Fruit fly (Drosophila melanogaster) whole organism, embryonic: ENCODE results near the gene Cyp4ac3.

ENCODE experiments used
- Ada2b ChIP-seq: fragments of 200-800 bp; sonication (Bioruptor generic); IDR thresholded peaks from 2 replicates; pipeline ENCODE4 v1.3.6; 2022; ENCODE audit warnings: missing biosample characterization, missing genetic modification characterization
- B-H1 ChIP-seq: fragments of 200-800 bp; sonication (Bioruptor generic); IDR thresholded peaks from 3 replicates; pipeline ENCODE4 v1.3.6; 2022; ENCODE audit warnings: missing biosample characterization, missing genetic modification characterization
- Blimp-1 ChIP-seq: fragments of 200-800 bp; sonication (Bioruptor generic); optimal IDR thresholded peaks from 3 replicates; lab custom pipeline; 2018; ENCODE audit warnings: missing biosample characterization, missing genetic modification characterization, mild to moderate bottlenecking, moderate library complexity, missing genetic modification reagents
- CG10209 ChIP-seq: fragments of 200-800 bp; sonication (Bioruptor generic); optimal IDR thresholded peaks from 3 replicates; lab custom pipeline; 2017; ENCODE audit warnings: missing biosample characterization, mild to moderate bottlenecking, missing genetic modification characterization, missing genetic modification reagents
- CG12391 ChIP-seq: fragments of 200-800 bp; sonication (Bioruptor generic); optimal IDR thresholded peaks from 3 replicates; lab custom pipeline; 2018; ENCODE audit warnings: missing biosample characterization, mild to moderate bottlenecking, missing genetic modification characterization, moderate library complexity
- CG12744 ChIP-seq: fragments of 200-800 bp; sonication (Bioruptor generic); optimal IDR thresholded peaks from 2 replicates; lab custom pipeline; 2016; ENCODE audit warnings: missing biosample characterization, missing genetic modification characterization
- CG13624 ChIP-seq: fragments of 200-800 bp; sonication (Bioruptor generic); optimal IDR thresholded peaks from 2 replicates; lab custom pipeline; 2016; ENCODE audit warnings: missing biosample characterization, missing genetic modification characterization
- CG14965 ChIP-seq: fragments of 200-800 bp; sonication (Bioruptor generic); optimal IDR thresholded peaks from 2 replicates; lab custom pipeline; 2016; ENCODE audit warnings: missing biosample characterization, missing genetic modification characterization, borderline replicate concordance
- CG15073 ChIP-seq: fragments of 200-800 bp; sonication (Bioruptor generic); optimal IDR thresholded peaks from 2 replicates; lab custom pipeline; 2016; ENCODE audit warnings: missing biosample characterization, missing genetic modification characterization
- CG1647 ChIP-seq: fragments of 200-800 bp; sonication (Bioruptor generic); optimal IDR thresholded peaks from 3 replicates; lab custom pipeline; 2016; ENCODE audit warnings: missing biosample characterization, missing genetic modification characterization
- CG17328 ChIP-seq: fragments of 200-800 bp; sonication (Bioruptor generic); IDR thresholded peaks from 2 replicates; pipeline ENCODE4 v1.3.6; 2022; ENCODE audit warnings: missing biosample characterization, missing genetic modification characterization
- CG17829 ChIP-seq: fragments of 200-800 bp; optimal IDR thresholded peaks from 2 replicates; lab custom pipeline; 2019; ENCODE audit warnings: missing biosample characterization, mild to moderate bottlenecking, missing genetic modification characterization, moderate library complexity
- CG18476 ChIP-seq: fragments of 200-800 bp; sonication (Bioruptor generic); optimal IDR thresholded peaks from 2 replicates; lab custom pipeline; 2016; ENCODE audit warnings: missing biosample characterization, mild to moderate bottlenecking, missing genetic modification characterization
- CG18764 ChIP-seq: fragments of 200-800 bp; sonication (Bioruptor generic); optimal IDR thresholded peaks from 3 replicates; lab custom pipeline; 2016; ENCODE audit warnings: missing biosample characterization, missing genetic modification characterization
- CG2712 ChIP-seq: fragments of 200-800 bp; optimal IDR thresholded peaks from 3 replicates; lab custom pipeline; 2019; ENCODE audit warnings: missing biosample characterization, mild to moderate bottlenecking, missing genetic modification characterization, moderate library complexity
- CG32772 ChIP-seq: fragments of 200-800 bp; sonication (Bioruptor generic); IDR thresholded peaks from 2 replicates; pipeline ENCODE4 v1.3.6; 2022; ENCODE audit warnings: missing biosample characterization, missing genetic modification characterization
- CG3726 ChIP-seq: fragments of 200-800 bp; sonication (Bioruptor generic); IDR thresholded peaks from 3 replicates; pipeline ENCODE4, ENCODE4 v1.3.6; 2022; ENCODE audit warnings: missing biosample characterization, missing genetic modification characterization
- CG4282 ChIP-seq: fragments of 200-800 bp; sonication (Bioruptor generic); optimal IDR thresholded peaks from 2 replicates; lab custom pipeline; 2016; ENCODE audit warnings: missing biosample characterization, missing genetic modification characterization
- CG6765 ChIP-seq: fragments of 200-800 bp; sonication (Bioruptor generic); optimal IDR thresholded peaks from 3 replicates; lab custom pipeline; 2017; ENCODE audit warnings: missing biosample characterization, mild to moderate bottlenecking, missing genetic modification characterization
- CG6791 ChIP-seq: fragments of 200-800 bp; sonication (Bioruptor generic); IDR thresholded peaks from 3 replicates; pipeline ENCODE4 v1.3.6; 2022; ENCODE audit warnings: missing biosample characterization, missing genetic modification characterization; ENCODE audit not compliant: partially characterized antibody
- CG7357 ChIP-seq: fragments of 200-800 bp; sonication (Bioruptor generic); IDR thresholded peaks from 3 replicates; pipeline ENCODE4 v1.3.6; 2022; ENCODE audit warnings: missing biosample characterization, missing genetic modification characterization
- CG8765 ChIP-seq: fragments of 200-800 bp; sonication (Bioruptor generic); IDR thresholded peaks from 2 replicates; pipeline ENCODE4 v1.3.6; 2022; ENCODE audit warnings: missing biosample characterization, missing genetic modification characterization
- CG9817 ChIP-seq: fragments of 200-800 bp; sonication (Bioruptor generic); optimal IDR thresholded peaks from 2 replicates; lab custom pipeline; 2018; ENCODE audit warnings: missing biosample characterization, mild to moderate bottlenecking, missing genetic modification characterization, moderate library complexity
- CkIIα-i1 ChIP-seq: fragments of 200-800 bp; sonication (Bioruptor generic); IDR thresholded peaks from 2 replicates; pipeline ENCODE4 v1.3.6; 2022; ENCODE audit warnings: missing biosample characterization, missing genetic modification characterization
- Gug ChIP-seq: fragments of 200-800 bp; sonication (Bioruptor generic); IDR thresholded peaks from 4 replicates; pipeline ENCODE4 v1.3.6; 2022; ENCODE audit warnings: missing biosample characterization, missing genetic modification characterization
- HLHmδ ChIP-seq: fragments of 200-800 bp; sonication (Bioruptor generic); optimal IDR thresholded peaks from 2 replicates; lab custom pipeline; 2018; ENCODE audit warnings: missing biosample characterization, mild to moderate bottlenecking, missing genetic modification characterization, moderate library complexity
- Hr51 ChIP-seq, 2 experiments: fragments of 200-800 bp; sonication (Bioruptor generic); optimal IDR thresholded peaks; 2 replicates in 1 of 2; 3 replicates in 1 of 2; lab custom pipeline; 2016 to 2018; ENCODE audit warnings: missing biosample characterization in 2 of 2, missing genetic modification characterization in 2 of 2, mild to moderate bottlenecking in 1 of 2, moderate library complexity in 1 of 2
- Meics ChIP-seq: fragments of 200-800 bp; sonication (Bioruptor generic); optimal IDR thresholded peaks from 2 replicates; lab custom pipeline; 2017; ENCODE audit warnings: missing biosample characterization, mild to moderate bottlenecking, missing genetic modification characterization
- Ptx1 ChIP-seq: fragments of 200-800 bp; sonication (Bioruptor generic); IDR thresholded peaks from 2 replicates; pipeline ENCODE4 v1.3.6; 2022; ENCODE audit warnings: missing biosample characterization, missing genetic modification characterization
- Ravus ChIP-seq: fragments of 200-800 bp; sonication (Bioruptor generic); IDR thresholded peaks from 2 replicates; pipeline ENCODE4 v1.3.6; 2022; ENCODE audit warnings: missing biosample characterization, missing genetic modification characterization
- ac ChIP-seq: fragments of 200-800 bp; sonication (Bioruptor generic); optimal IDR thresholded peaks from 3 replicates; lab custom pipeline; 2017; ENCODE audit warnings: missing biosample characterization, mild to moderate bottlenecking, missing genetic modification characterization
- crp ChIP-seq, 2 experiments: fragments of 200-800 bp; sonication (Bioruptor generic); optimal IDR thresholded peaks; 2 replicates in 1 of 2; 3 replicates in 1 of 2; lab custom pipeline; 2017; ENCODE audit warnings: missing biosample characterization in 2 of 2, missing genetic modification characterization in 2 of 2, mild to moderate bottlenecking in 1 of 2, moderate library complexity in 1 of 2
- cwo ChIP-seq: fragments of 200-800 bp; sonication (Bioruptor generic); optimal IDR thresholded peaks from 3 replicates; lab custom pipeline; 2017; ENCODE audit warnings: missing biosample characterization, missing genetic modification characterization, mild to moderate bottlenecking, moderate library complexity, missing genetic modification reagents
- danr ChIP-seq: fragments of 200-800 bp; sonication (Bioruptor generic); IDR thresholded peaks from 2 replicates; pipeline ENCODE4 v1.3.6; 2022; ENCODE audit warnings: missing biosample characterization, missing genetic modification characterization
- exex ChIP-seq: fragments of 200-800 bp; sonication (Bioruptor generic); optimal IDR thresholded peaks from 4 replicates; lab custom pipeline; 2018; ENCODE audit warnings: missing biosample characterization, mild to moderate bottlenecking, missing genetic modification characterization, moderate library complexity
- fd64A ChIP-seq: fragments of 200-800 bp; sonication (Bioruptor generic); optimal IDR thresholded peaks from 3 replicates; lab custom pipeline; 2018; ENCODE audit warnings: missing biosample characterization, mild to moderate bottlenecking, missing genetic modification characterization
- fu2 ChIP-seq: fragments of 200-800 bp; sonication (Bioruptor generic); optimal IDR thresholded peaks from 2 replicates; lab custom pipeline; 2016; ENCODE audit warnings: missing biosample characterization, missing genetic modification characterization
- her ChIP-seq: fragments of 200-800 bp; sonication (Bioruptor generic); optimal IDR thresholded peaks from 2 replicates; lab custom pipeline; 2016; ENCODE audit warnings: missing biosample characterization, missing genetic modification characterization
- hkb ChIP-seq, 2 experiments: fragments of 200-800 bp in 1 of 2; fragments of >200 bp in 1 of 2; sonication (Bioruptor generic) in 1 of 2; IDR thresholded peaks in 1 of 2; optimal IDR thresholded peaks in 1 of 2; 2 replicates each; pipeline versions ENCODE4 v1.3.6 to Lab custom; 2017 to 2022; ENCODE audit warnings: missing biosample characterization in 1 of 2, missing genetic modification characterization in 1 of 2
- klu ChIP-seq: fragments of 200-800 bp; sonication (Bioruptor generic); IDR thresholded peaks from 2 replicates; pipeline ENCODE4 v1.3.6; 2022; ENCODE audit warnings: missing biosample characterization, missing genetic modification characterization
- knrl ChIP-seq: fragments of 200-800 bp; sonication (Bioruptor generic); IDR thresholded peaks from 3 replicates; pipeline ENCODE4 v1.3.6; 2022; ENCODE audit warnings: missing biosample characterization, missing genetic modification characterization; ENCODE audit not compliant: partially characterized antibody
- pita ChIP-seq: fragments of 200-800 bp; sonication (Bioruptor generic); optimal IDR thresholded peaks from 2 replicates; lab custom pipeline; 2017; ENCODE audit warnings: missing biosample characterization, mild to moderate bottlenecking, missing genetic modification characterization
- pnt ChIP-seq: fragments of 200-800 bp; sonication (Bioruptor generic); optimal IDR thresholded peaks from 3 replicates; lab custom pipeline; 2016; ENCODE audit warnings: missing biosample characterization, missing genetic modification characterization
- rib ChIP-seq: fragments of 200-800 bp; sonication (Bioruptor generic); IDR thresholded peaks from 2 replicates; pipeline ENCODE4 v1.3.6; 2022; ENCODE audit warnings: missing biosample characterization, missing genetic modification characterization
- sc ChIP-seq, 3 experiments: fragments of >200 bp in 2 of 3; fragments of 200-800 bp in 1 of 3; sonication (Bioruptor generic) in 1 of 3; optimal IDR thresholded peaks; 2 replicates in 2 of 3; 3 replicates in 1 of 3; lab custom pipeline; 2017; ENCODE audit warnings: mild to moderate bottlenecking in 1 of 3, missing biosample characterization in 1 of 3, missing genetic modification characterization in 1 of 3, missing genetic modification reagents in 1 of 3
- sens-2 ChIP-seq: fragments of 200-800 bp; sonication (Bioruptor generic); IDR thresholded peaks from 2 replicates; pipeline ENCODE4 v1.3.6; 2022; ENCODE audit warnings: missing biosample characterization, missing genetic modification characterization
- sim ChIP-seq: fragments of 200-800 bp; sonication (Bioruptor generic); IDR thresholded peaks from 2 replicates; pipeline ENCODE4 v1.3.6; 2022; ENCODE audit warnings: missing biosample characterization, missing genetic modification characterization
- slbo ChIP-seq: fragments of 200-800 bp; sonication (Bioruptor generic); IDR thresholded peaks from 2 replicates; pipeline ENCODE4 v1.3.6; 2022; ENCODE audit warnings: missing biosample characterization, missing genetic modification characterization
- vvl ChIP-seq: fragments of 200-800 bp; sonication (Bioruptor generic); IDR thresholded peaks from 2 replicates; pipeline ENCODE4 v1.3.6; 2022; ENCODE audit warnings: missing biosample characterization, missing genetic modification characterization

Gene Cyp4ac3

DNA sequence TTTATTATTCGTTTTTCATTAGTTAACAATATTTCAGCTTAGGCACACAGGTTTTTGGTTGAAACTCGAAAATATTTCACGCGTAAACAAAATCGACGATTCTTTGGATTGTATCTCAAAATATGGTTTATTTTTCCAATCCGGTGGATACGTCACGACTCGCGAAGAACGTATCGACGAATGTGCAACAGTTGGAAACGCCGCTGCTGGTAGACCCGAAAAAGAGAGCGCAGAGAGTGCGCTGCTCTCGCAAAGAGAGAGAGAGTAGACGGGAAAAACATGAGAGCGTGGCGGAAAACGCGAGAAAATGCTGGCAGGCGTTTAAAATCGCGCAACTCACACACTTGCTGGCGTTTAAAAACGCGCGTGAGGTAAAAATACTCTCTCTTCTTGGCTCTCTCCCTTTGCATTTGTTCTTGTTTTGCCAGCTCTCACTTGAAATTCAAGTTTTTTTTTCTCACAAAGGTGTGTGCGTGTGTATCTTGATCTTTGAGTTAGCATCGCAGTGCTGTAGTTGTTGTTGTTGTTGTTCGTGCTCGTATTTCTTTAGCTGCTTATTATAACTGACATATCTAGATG, 31.0 kb upstream of the Cyp4ac3 start (continued):
- TF ChIP-seq pita: no peak
- TF ChIP-seq sc (optimal IDR thresholded peaks at IDR 0.05; lab: Kevin White, UChicago): no peak
- TF ChIP-seq sc (GFP tag; optimal IDR thresholded peaks at IDR 0.05; lab: Kevin White, UChicago): no peak
- TF ChIP-seq her (GFP tag; lab: Kevin White, UChicago): no peak
- TF ChIP-seq Gug (GFP tag; lab: Robert Waterston, UW): no peak
- peak; percentile 90 for TF ChIP-seq HLHmδ (GFP tag; lab: Kevin White, UChicago)
- TF ChIP-seq crp (GFP tag; optimal IDR thresholded peaks at IDR 0.05; lab: Kevin White, UChicago): no peak
- TF ChIP-seq CG14965 (GFP tag; lab: Kevin White, UChicago): no peak
- TF ChIP-seq hkb (optimal IDR thresholded peaks at IDR 0.05; lab: Kevin White, UChicago): no peak
- TF ChIP-seq hkb (GFP tag; IDR thresholded peaks at IDR 0.05; lab: Robert Waterston, UW): peak; percentile 61
- no peak for TF ChIP-seq Ada2b
- peak; percentile 10 for TF ChIP-seq CG17829 (tag; lab: Kevin White, UChicago)
- no peak for TF ChIP-seq CG9817 (tag; lab: Kevin White, UChicago)
- peak; percentile 50; the same call in 1 of the 3 replicates for TF ChIP-seq CG6791
- TF ChIP-seq Ptx1 (GFP tag; lab: Robert Waterston, UW): no peak
- TF ChIP-seq Ravus (GFP tag; lab: Robert Waterston, UW): no peak
- TF ChIP-seq knrl (GFP tag; lab: Robert Waterston, UW): no peak
- TF ChIP-seq fu2 (GFP tag; lab: Kevin White, UChicago): no peak
- no peak for TF ChIP-seq CG8765
- TF ChIP-seq pnt (GFP tag; lab: Kevin White, UChicago): no peak
- TF ChIP-seq cwo (GFP tag; lab: Kevin White, UChicago): no peak
- peak; percentile 32; the same call in 1 of the 2 replicates for TF ChIP-seq CG32772 (GFP tag; lab: Robert Waterston, UW)
- no peak for TF ChIP-seq CG18476 (GFP tag; lab: Kevin White, UChicago)
- no peak for TF ChIP-seq Blimp-1 (GFP tag; lab: Kevin White, UChicago)
- no peak for TF ChIP-seq CG7357 (GFP tag; lab: Robert Waterston, UW)
- no peak for TF ChIP-seq CG12744 (GFP tag; lab: Kevin White, UChicago)
- no peak for TF ChIP-seq CG15073
- no peak for TF ChIP-seq CG12391 (tag; lab: Kevin White, UChicago)
- no peak for TF ChIP-seq danr
- TF ChIP-seq klu (GFP tag; lab: Robert Waterston, UW): no peak
- no peak for TF ChIP-seq Meics (GFP tag; lab: Kevin White, UChicago)
- no peak for TF ChIP-seq CG18764 (GFP tag; lab: Kevin White, UChicago)
- no peak for TF ChIP-seq CG2712 (tag; lab: Kevin White, UChicago)
- TF ChIP-seq sens-2 (GFP tag; lab: Robert Waterston, UW): no peak
- TF ChIP-seq CkIIα-i1: no peak
- no peak for TF ChIP-seq CG10209
- TF ChIP-seq rib (GFP tag; lab: Robert Waterston, UW): peak; percentile 33; the same call in 1 of the 2 replicates
- no peak for TF ChIP-seq slbo (GFP tag; lab: Robert Waterston, UW)
- peak; percentile 20 for TF ChIP-seq CG13624
- no peak; the same call in 2 of the 3 replicates for TF ChIP-seq B-H1 (GFP tag; lab: Robert Waterston, UW)
- peak; percentile 54; the same call in 1 of the 2 replicates for TF ChIP-seq vvl (GFP tag; lab: Robert Waterston, UW)
- no peak for TF ChIP-seq CG3726 (GFP tag; lab: Robert Waterston, UW)
- TF ChIP-seq exex (tag; lab: Kevin White, UChicago): no peak
- no peak for TF ChIP-seq CG6765
- peak; percentile 74 for TF ChIP-seq sim (GFP tag; lab: Robert Waterston, UW)
- no peak for TF ChIP-seq CG4282 (GFP tag; lab: Kevin White, UChicago)
- no peak for TF ChIP-seq Hr51 (GFP tag; optimal IDR thresholded peaks at IDR 0.05; lab: Kevin White, UChicago)
- no peak for TF ChIP-seq CG17328 (GFP tag; lab: Robert Waterston, UW)
- TF ChIP-seq fd64A (GFP tag; lab: Kevin White, UChicago): no peak
- TF ChIP-seq CG1647 (GFP tag; lab: Kevin White, UChicago): no peak
- TF ChIP-seq ac: peak; percentile 42
